Worm (Caenorhabditis elegans): ENCODE measurements around the gene mans-2.

DNA sequence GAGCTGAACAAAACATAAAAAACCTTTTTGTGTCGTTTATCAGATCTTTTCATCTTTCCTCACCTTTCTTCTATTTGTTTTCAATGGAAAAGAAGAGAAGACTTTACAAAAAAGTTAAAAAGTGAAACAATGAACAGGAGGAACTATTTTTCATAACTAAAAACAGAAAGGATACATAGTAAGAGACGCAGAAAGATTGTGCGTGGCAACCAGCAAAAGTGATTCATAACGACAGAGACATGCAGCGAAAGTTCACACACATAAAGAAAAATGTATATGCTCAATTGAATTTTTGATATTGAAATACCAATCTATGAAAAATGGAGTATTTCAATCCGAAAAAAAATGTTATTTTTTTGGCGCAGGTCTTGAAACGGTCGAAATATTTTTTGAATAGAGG is 4.6 kb upstream of the mans-2 start:
- TF ChIP-seq saeg-2 (GFP tag; IDR thresholded peaks at IDR 0.05) (no peak), ces-1 (GFP tag; optimal IDR thresholded peaks at IDR 0.05) (no peak), T26A8.4 (GFP tag; IDR thresholded peaks at IDR 0.05) (no peak), aly-2 (tag; optimal IDR thresholded peaks at IDR 0.05) (no peak), unc-62 (GFP tag; optimal IDR thresholded peaks at IDR 0.05 in 1 of 2) (no peak), unc-62 (tag; optimal IDR thresholded peaks at IDR 0.05) (no peak), duxl-1 (tag; optimal IDR thresholded peaks at IDR 0.05; ENCODE audit: poor library complexity) (no peak), Y5F2A.4 (GFP tag; optimal IDR thresholded peaks at IDR 0.05) (no peak), Y105C5A.15 (GFP tag; IDR thresholded peaks at IDR 0.05) (no peak), lin-13 (GFP tag; optimal IDR thresholded peaks at IDR 0.05) (no peak), nhr-25 (tag; optimal IDR thresholded peaks at IDR 0.05; ENCODE audit: borderline replicate concordance, insufficient read depth) (no peak), ZK546.5 (tag; optimal IDR thresholded peaks at IDR 0.05) (no peak), fkh-10 (GFP tag; optimal IDR thresholded peaks at IDR 0.05) (no peak)

Measured in whole organism, L4 larva.